Fruit fly (Drosophila melanogaster): ENCODE measurements around the gene Eip74EF.

Gene Eip74EF

DNA sequence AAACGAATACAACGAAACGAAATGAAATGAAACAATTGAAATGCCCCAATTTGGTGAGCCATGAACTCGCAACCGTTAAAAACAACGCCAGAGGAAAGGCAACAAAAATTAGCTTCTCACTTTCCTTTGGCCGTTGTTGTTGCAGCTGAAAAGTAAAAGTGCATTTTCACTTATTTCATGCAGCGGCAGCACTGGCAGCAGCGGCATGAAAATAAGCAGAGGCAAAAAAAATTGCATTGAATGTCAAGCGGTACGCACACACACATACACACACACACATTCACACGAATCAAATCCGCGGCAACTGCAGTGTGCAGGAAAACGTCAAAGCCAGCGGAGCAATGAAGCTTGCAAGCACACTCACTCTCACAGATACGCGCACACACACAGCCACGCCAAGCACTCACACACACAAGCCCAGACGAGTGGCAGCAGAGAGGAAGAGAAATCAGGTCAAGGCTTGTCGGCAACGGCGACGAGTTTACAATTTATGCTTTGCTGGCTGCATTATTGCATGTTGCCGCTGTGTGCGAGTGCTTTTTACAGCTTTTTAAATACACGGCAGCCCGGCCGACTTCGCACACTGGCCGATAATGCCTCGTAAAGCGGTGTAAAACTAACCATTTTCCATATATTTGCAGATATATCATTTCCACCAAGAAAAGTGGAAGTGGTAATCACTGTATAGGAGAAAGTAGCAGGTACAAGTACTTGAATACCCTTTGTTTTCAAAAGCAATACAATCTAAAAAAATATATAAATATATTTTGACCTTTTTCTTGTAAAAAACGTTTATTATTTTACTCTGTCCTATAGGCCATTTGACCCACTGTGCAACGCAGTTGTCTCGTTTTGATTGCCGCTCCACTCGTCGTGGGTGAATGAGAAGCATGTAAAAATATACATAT, 52.5 kb downstream of the Eip74EF start (continued):
- TF ChIP-seq odd (GFP tag; optimal IDR thresholded peaks at IDR 0.05), result peak; percentile 76
- peak; percentile 72 for TF ChIP-seq stc (GFP tag; IDR thresholded peaks at IDR 0.05)
- peak; percentile 20 for TF ChIP-seq CG16815 (GFP tag; optimal IDR thresholded peaks at IDR 0.05)
- no peak for TF ChIP-seq cas (GFP tag; IDR thresholded peaks at IDR 0.05)

DNA sequence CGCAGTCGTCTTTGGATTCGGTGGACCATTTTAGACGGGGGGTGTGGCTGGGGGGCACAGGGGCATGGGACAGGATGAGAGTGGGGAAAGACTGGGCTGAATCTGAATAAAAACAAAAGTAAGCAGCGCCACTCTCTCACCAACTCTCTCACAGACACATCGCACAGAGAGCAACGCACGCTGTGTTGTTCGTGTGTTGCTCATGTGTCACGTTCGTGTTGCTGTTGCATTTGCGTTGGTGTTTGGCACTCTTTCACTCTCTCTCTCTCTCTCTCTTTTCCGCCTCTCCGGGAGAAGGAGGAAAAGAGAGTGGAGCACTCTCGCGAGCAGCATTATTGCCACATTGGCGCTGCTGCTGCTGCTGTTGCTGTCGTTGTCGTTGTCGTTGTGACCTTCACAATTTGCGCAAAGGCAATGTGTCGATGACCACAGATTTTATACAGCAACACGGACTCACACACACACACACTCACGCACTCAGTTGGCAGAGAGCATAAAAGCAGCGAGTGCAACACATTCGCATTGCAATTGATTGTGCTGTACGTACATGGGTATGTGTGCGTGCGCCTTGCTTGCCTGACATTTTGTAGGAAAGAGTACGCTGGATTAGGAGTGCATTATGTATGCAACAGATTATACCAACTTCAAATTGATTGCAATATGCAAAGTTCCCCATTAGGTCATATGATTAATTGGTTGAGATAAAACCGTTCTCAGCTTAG, 55.4 kb downstream of the Eip74EF start:
- TF ChIP-seq sna (GFP tag; IDR thresholded peaks at IDR 0.05; ENCODE audit: partially characterized antibody), result peak; percentile 68
- TF ChIP-seq CG15601 (tag; optimal IDR thresholded peaks at IDR 0.05), result no peak
- TF ChIP-seq CG6175 (GFP tag; IDR thresholded peaks at IDR 0.05), result 0 out of 3 replicates have a peak, but pooled peaks have one; percentile 46
- no peak for TF ChIP-seq pan (optimal IDR thresholded peaks at IDR 0.05)
- TF ChIP-seq pan (GFP tag; optimal IDR thresholded peaks at IDR 0.05 in 1 of 2, IDR thresholded peaks at IDR 0.05 in 1 of 2), result peak in 1 of 2 experiments; percentile 23
- no peak for TF ChIP-seq CG16815 (GFP tag; optimal IDR thresholded peaks at IDR 0.05)
- TF ChIP-seq CG10565 (GFP tag; optimal IDR thresholded peaks at IDR 0.05), result no peak
- TF ChIP-seq Adf1 (GFP tag; IDR thresholded peaks at IDR 0.05), result peak; percentile 49; the same call in 1 of the 2 replicates
- peak; percentile 59 for TF ChIP-seq sens (GFP tag)
- no peak for TF ChIP-seq sc (optimal IDR thresholded peaks at IDR 0.05)
- no peak for TF ChIP-seq sc (GFP tag; optimal IDR thresholded peaks at IDR 0.05)
- 0 out of 3 replicates have a peak, but pooled peaks have one; percentile 6 for TF ChIP-seq Dbx (GFP tag; IDR thresholded peaks at IDR 0.05)
- TF ChIP-seq CG34422 (GFP tag; IDR thresholded peaks at IDR 0.05), result peak; percentile 28; the same call in 1 of the 3 replicates
- no peak for TF ChIP-seq CG1024 (GFP tag; IDR thresholded peaks at IDR 0.05)
- TF ChIP-seq vvl (GFP tag; IDR thresholded peaks at IDR 0.05), result 0 out of 2 replicates have a peak, but pooled peaks have one; percentile 19
- TF ChIP-seq crol (GFP tag; IDR thresholded peaks at IDR 0.05), result peak; percentile 81
- TF ChIP-seq CG11695 (GFP tag; IDR thresholded peaks at IDR 0.05), result peak; percentile 48; the same call in 1 of the 3 replicates
- TF ChIP-seq Hr51 (GFP tag; optimal IDR thresholded peaks at IDR 0.05), result no peak
- no peak for TF ChIP-seq grau (tag; optimal IDR thresholded peaks at IDR 0.05)
- TF ChIP-seq CG2712 (tag; optimal IDR thresholded peaks at IDR 0.05), result no peak
- peak; percentile 56 for TF ChIP-seq Deaf1 (tag; optimal IDR thresholded peaks at IDR 0.05)
- TF ChIP-seq CG4360 (GFP tag; IDR thresholded peaks at IDR 0.05), result no peak
- TF ChIP-seq chif (GFP tag; optimal IDR thresholded peaks at IDR 0.05), result no peak
- no peak for TF ChIP-seq bigmax (GFP tag; optimal IDR thresholded peaks at IDR 0.05)
- peak; percentile 7 for TF ChIP-seq Blimp-1 (GFP tag; optimal IDR thresholded peaks at IDR 0.05)
- TF ChIP-seq CG10321 (GFP tag; IDR thresholded peaks at IDR 0.05), result no peak
- TF ChIP-seq CG16813 (GFP tag; IDR thresholded peaks at IDR 0.05; ENCODE audit: partially characterized antibody), result peak; percentile 32; the same call in 1 of the 3 replicates
- peak; percentile 34 for TF ChIP-seq corto (GFP tag; optimal IDR thresholded peaks at IDR 0.05)
- peak; percentile 60; the same call in 1 of the 2 replicates for TF ChIP-seq rib (GFP tag; IDR thresholded peaks at IDR 0.05)
- TF ChIP-seq unc-4 (GFP tag; IDR thresholded peaks at IDR 0.05; ENCODE audit: partially characterized antibody), result peak; percentile 41
- TF ChIP-seq prd (optimal IDR thresholded peaks at IDR 0.05), result no peak
- TF ChIP-seq prd (GFP tag; IDR thresholded peaks at IDR 0.05), result no peak
- TF ChIP-seq Dll (GFP tag; IDR thresholded peaks at IDR 0.05; ENCODE audit: partially characterized antibody), result peak; percentile 59; the same call in 2 of the 4 replicates
- TF ChIP-seq CG11696 (GFP tag; IDR thresholded peaks at IDR 0.05), result 0 out of 2 replicates have a peak, but pooled peaks have one; percentile 13
- no peak for TF ChIP-seq Atf-2 (GFP tag; optimal IDR thresholded peaks at IDR 0.05)
- TF ChIP-seq CG17385 (GFP tag; optimal IDR thresholded peaks at IDR 0.05), result peak; percentile 11
- peak; percentile 49 for TF ChIP-seq Med (GFP tag)
- no peak for TF ChIP-seq CG14667 (GFP tag; IDR thresholded peaks at IDR 0.05)
- no peak for TF ChIP-seq Dip3 (GFP tag; optimal IDR thresholded peaks at IDR 0.05)
- peak; percentile 66 for TF ChIP-seq nom (GFP tag; optimal IDR thresholded peaks at IDR 0.05)
- TF ChIP-seq cg (GFP tag; optimal IDR thresholded peaks at IDR 0.05), result peak; percentile 92
- TF ChIP-seq CG8478 (optimal IDR thresholded peaks at IDR 0.05), result peak; percentile 93
